Fruit fly (Drosophila melanogaster) whole organism, embryonic: ENCODE measurements around the gene CG33346.

Experiments
- Antp ChIP-seq: fragments of 200-800 bp; sonication (Bioruptor generic); optimal IDR thresholded peaks from 3 replicates; lab custom pipeline; 2016; ENCODE audit warnings: missing biosample characterization, missing genetic modification characterization
- Blimp-1 ChIP-seq: fragments of 200-800 bp; sonication (Bioruptor generic); optimal IDR thresholded peaks from 3 replicates; lab custom pipeline; 2018; ENCODE audit warnings: missing biosample characterization, missing genetic modification characterization, mild to moderate bottlenecking, moderate library complexity, missing genetic modification reagents
- C15 ChIP-seq: fragments of 200-800 bp; sonication (Bioruptor generic); IDR thresholded peaks from 3 replicates; pipeline ENCODE4 v1.3.6; 2022; ENCODE audit warnings: missing biosample characterization, missing genetic modification characterization
- CG11456 ChIP-seq: fragments of 200-800 bp; sonication (Bioruptor generic); IDR thresholded peaks from 3 replicates; pipeline ENCODE4 v1.3.6; 2022; ENCODE audit warnings: missing biosample characterization, missing genetic modification characterization
- CG11723 ChIP-seq: fragments of 200-800 bp; sonication (Bioruptor generic); optimal IDR thresholded peaks from 2 replicates; lab custom pipeline; 2017; ENCODE audit warnings: missing biosample characterization, mild to moderate bottlenecking, missing genetic modification characterization
- CG12391 ChIP-seq: fragments of 200-800 bp; sonication (Bioruptor generic); optimal IDR thresholded peaks from 3 replicates; lab custom pipeline; 2018; ENCODE audit warnings: missing biosample characterization, mild to moderate bottlenecking, missing genetic modification characterization, moderate library complexity
- CG15269 ChIP-seq: fragments of 200-800 bp; sonication (Bioruptor generic); optimal IDR thresholded peaks from 2 replicates; lab custom pipeline; 2018; ENCODE audit warnings: missing biosample characterization, mild to moderate bottlenecking, missing genetic modification characterization, moderate library complexity
- CG17361 ChIP-seq: fragments of 200-800 bp; sonication (Bioruptor generic); IDR thresholded peaks from 3 replicates; pipeline ENCODE4 v1.3.6; 2022; ENCODE audit warnings: missing biosample characterization, missing genetic modification characterization
- CG17802 ChIP-seq: fragments of 200-800 bp; sonication (Bioruptor generic); optimal IDR thresholded peaks from 2 replicates; lab custom pipeline; 2018; ENCODE audit warnings: missing biosample characterization, mild to moderate bottlenecking, missing genetic modification characterization, moderate library complexity
- CG2678 ChIP-seq: fragments of 200-800 bp; sonication (Bioruptor generic); optimal IDR thresholded peaks from 3 replicates; lab custom pipeline; 2019; ENCODE audit warnings: missing biosample characterization, mild to moderate bottlenecking, missing genetic modification characterization, moderate library complexity
- CG34376 ChIP-seq: fragments of 200-800 bp; sonication (Bioruptor generic); optimal IDR thresholded peaks from 2 replicates; lab custom pipeline; 2018; ENCODE audit warnings: missing biosample characterization, mild to moderate bottlenecking, missing genetic modification characterization
- CG4820 ChIP-seq: fragments of 200-800 bp; sonication (Bioruptor generic); optimal IDR thresholded peaks from 3 replicates; lab custom pipeline; 2016; ENCODE audit warnings: missing biosample characterization, missing genetic modification characterization
- CG6175 ChIP-seq: fragments of 200-800 bp; sonication (Bioruptor generic); IDR thresholded peaks from 3 replicates; pipeline ENCODE4 v1.3.6; 2022; ENCODE audit warnings: missing biosample characterization, missing genetic modification characterization
- CG6791 ChIP-seq: fragments of 200-800 bp; sonication (Bioruptor generic); IDR thresholded peaks from 3 replicates; pipeline ENCODE4 v1.3.6; 2022; ENCODE audit warnings: missing biosample characterization, missing genetic modification characterization; ENCODE audit not compliant: partially characterized antibody
- CG7928 ChIP-seq: fragments of 200-800 bp; sonication (Bioruptor generic); optimal IDR thresholded peaks from 2 replicates; lab custom pipeline; 2017; ENCODE audit warnings: missing biosample characterization, mild to moderate bottlenecking, missing genetic modification characterization
- CG8388 ChIP-seq: fragments of 200-800 bp; sonication (Bioruptor generic); optimal IDR thresholded peaks from 2 replicates; lab custom pipeline; 2019; ENCODE audit warnings: missing biosample characterization, mild to moderate bottlenecking, missing genetic modification characterization, moderate library complexity
- CG9215 ChIP-seq: fragments of 200-800 bp; sonication (Bioruptor generic); IDR thresholded peaks from 2 replicates; pipeline ENCODE4 v1.3.6; 2022; ENCODE audit warnings: missing biosample characterization, missing genetic modification characterization
- CTCF ChIP-seq: fragments of 200-800 bp; sonication (Bioruptor generic); optimal IDR thresholded peaks from 2 replicates; lab custom pipeline; 2017; ENCODE audit warnings: missing biosample characterization, mild to moderate bottlenecking, missing genetic modification characterization, moderate library complexity
- Chrac-16 ChIP-seq: fragments of 200-800 bp; sonication (Bioruptor generic); optimal IDR thresholded peaks from 3 replicates; lab custom pipeline; 2016; ENCODE audit warnings: missing biosample characterization, missing genetic modification characterization
- Gsc ChIP-seq: fragments of 200-800 bp; sonication (Bioruptor generic); IDR thresholded peaks from 2 replicates; pipeline ENCODE4 v1.3.6; 2022; ENCODE audit warnings: missing biosample characterization, missing genetic modification characterization
- MESR4 ChIP-seq: fragments of 200-800 bp; sonication (Bioruptor generic); optimal IDR thresholded peaks from 2 replicates; lab custom pipeline; 2018; ENCODE audit warnings: missing biosample characterization, mild to moderate bottlenecking, missing genetic modification characterization, moderate library complexity
- Oaz ChIP-seq: fragments of 200-800 bp; sonication (Bioruptor generic); IDR thresholded peaks from 2 replicates; pipeline ENCODE4 v1.3.6; 2022; ENCODE audit warnings: missing biosample characterization, missing genetic modification characterization
- Rfx ChIP-seq: fragments of 200-800 bp; sonication (Bioruptor generic); IDR thresholded peaks from 2 replicates; pipeline ENCODE4 v1.3.6; 2022; ENCODE audit warnings: missing biosample characterization, missing genetic modification characterization
- Scr ChIP-seq: fragments of 200-800 bp; sonication (Bioruptor generic); IDR thresholded peaks from 2 replicates; pipeline ENCODE4 v1.3.6; 2022; ENCODE audit warnings: missing biosample characterization, missing genetic modification characterization; ENCODE audit not compliant: partially characterized antibody
- Xrp1 ChIP-seq: fragments of 200-800 bp; sonication (Bioruptor generic); IDR thresholded peaks from 2 replicates; pipeline ENCODE4 v1.3.6; 2022; ENCODE audit warnings: missing biosample characterization, missing genetic modification characterization
- YL-1 ChIP-seq: fragments of 200-800 bp; sonication (Bioruptor generic); optimal IDR thresholded peaks from 3 replicates; lab custom pipeline; 2017; ENCODE audit warnings: missing biosample characterization, mild to moderate bottlenecking, missing genetic modification characterization
- abd-A ChIP-seq: fragments of 200-800 bp; sonication (Bioruptor generic); optimal IDR thresholded peaks from 3 replicates; lab custom pipeline; 2019; ENCODE audit warnings: missing biosample characterization, mild to moderate bottlenecking, missing genetic modification characterization, moderate library complexity
- ase ChIP-seq: fragments of 200-800 bp; sonication (Bioruptor generic); IDR thresholded peaks from 3 replicates; pipeline ENCODE4 v1.3.6; 2022; ENCODE audit warnings: missing biosample characterization, missing genetic modification characterization
- bcd ChIP-seq: fragments of 200-800 bp; sonication (Bioruptor generic); optimal IDR thresholded peaks from 2 replicates; lab custom pipeline; 2017; ENCODE audit warnings: missing biosample characterization, mild to moderate bottlenecking, missing genetic modification characterization
- br ChIP-seq: fragments of >200 bp; optimal IDR thresholded peaks from 2 replicates; lab custom pipeline; 2017
- dpn ChIP-seq, 2 experiments: fragments of 200-800 bp; sonication (Bioruptor generic); optimal IDR thresholded peaks; 3 replicates each; lab custom pipeline; 2016; ENCODE audit warnings: missing biosample characterization in 2 of 2, missing genetic modification characterization in 2 of 2
- ftz-f1 ChIP-seq: fragments of 200-800 bp; sonication (Bioruptor generic); optimal IDR thresholded peaks from 2 replicates; lab custom pipeline; 2016; ENCODE audit warnings: missing biosample characterization, missing genetic modification characterization
- gro ChIP-seq: fragments of 200-800 bp; sonication (Bioruptor generic); optimal IDR thresholded peaks from 2 replicates; lab custom pipeline; 2016; ENCODE audit warnings: missing biosample characterization, missing genetic modification characterization
- h ChIP-seq: fragments of >200 bp; optimal IDR thresholded peaks from 2 replicates; lab custom pipeline; 2017
- kah ChIP-seq: fragments of 200-800 bp; sonication (Bioruptor generic); optimal IDR thresholded peaks from 2 replicates; lab custom pipeline; 2018; ENCODE audit warnings: missing biosample characterization, mild to moderate bottlenecking, missing genetic modification characterization
- lov ChIP-seq, 2 experiments: fragments of 200-800 bp in 1 of 2; fragments of >200 bp in 1 of 2; sonication (Bioruptor generic) in 1 of 2; IDR thresholded peaks in 1 of 2; optimal IDR thresholded peaks in 1 of 2; 2 replicates in 1 of 2; 3 replicates in 1 of 2; pipeline versions ENCODE4 v1.3.6 to Lab custom; 2017 to 2022; ENCODE audit warnings: missing biosample characterization in 1 of 2, missing genetic modification characterization in 1 of 2
- mld ChIP-seq: fragments of 200-800 bp; sonication (Bioruptor generic); IDR thresholded peaks from 3 replicates; pipeline ENCODE4 v1.3.6; 2022; ENCODE audit warnings: missing biosample characterization, missing genetic modification characterization; ENCODE audit not compliant: partially characterized antibody
- nmo ChIP-seq: fragments of 200-800 bp; sonication (Bioruptor generic); optimal IDR thresholded peaks from 2 replicates; lab custom pipeline; 2018; ENCODE audit warnings: missing biosample characterization, mild to moderate bottlenecking, missing genetic modification characterization, moderate library complexity
- onecut ChIP-seq: fragments of 200-800 bp; sonication (Bioruptor generic); IDR thresholded peaks from 2 replicates; pipeline ENCODE4 v1.3.6; 2022; ENCODE audit warnings: missing biosample characterization, missing genetic modification characterization
- pb ChIP-seq: fragments of 200-800 bp; sonication (Bioruptor generic); optimal IDR thresholded peaks from 3 replicates; lab custom pipeline; 2016; ENCODE audit warnings: missing biosample characterization, missing genetic modification characterization
- pho ChIP-seq: fragments of 200-800 bp; sonication (Bioruptor generic); optimal IDR thresholded peaks from 2 replicates; lab custom pipeline; 2016; ENCODE audit warnings: missing biosample characterization, missing genetic modification characterization
- phol ChIP-seq: fragments of 200-800 bp; sonication (Bioruptor generic); optimal IDR thresholded peaks from 3 replicates; lab custom pipeline; 2018; ENCODE audit warnings: missing biosample characterization, mild to moderate bottlenecking, missing genetic modification characterization, moderate library complexity
- pnt ChIP-seq: fragments of 200-800 bp; sonication (Bioruptor generic); optimal IDR thresholded peaks from 3 replicates; lab custom pipeline; 2016; ENCODE audit warnings: missing biosample characterization, missing genetic modification characterization
- pzg ChIP-seq: fragments of 200-800 bp; sonication (Bioruptor generic); optimal IDR thresholded peaks from 3 replicates; lab custom pipeline; 2018; ENCODE audit warnings: missing biosample characterization, mild to moderate bottlenecking, missing genetic modification characterization, moderate library complexity
- repo ChIP-seq: fragments of 200-800 bp; sonication (Bioruptor generic); optimal IDR thresholded peaks from 2 replicates; lab custom pipeline; 2016; ENCODE audit warnings: missing biosample characterization, missing genetic modification characterization
- ro ChIP-seq: fragments of 200-800 bp; sonication (Bioruptor generic); IDR thresholded peaks from 2 replicates; pipeline ENCODE4 v1.3.6; 2022; ENCODE audit warnings: missing biosample characterization, missing genetic modification characterization
- sima ChIP-seq: fragments of 200-800 bp; sonication (Bioruptor generic); optimal IDR thresholded peaks from 2 replicates; lab custom pipeline; 2016; ENCODE audit warnings: missing biosample characterization, missing genetic modification characterization
- slbo ChIP-seq: fragments of 200-800 bp; sonication (Bioruptor generic); IDR thresholded peaks from 2 replicates; pipeline ENCODE4 v1.3.6; 2022; ENCODE audit warnings: missing biosample characterization, missing genetic modification characterization
- ssp ChIP-seq: fragments of 200-800 bp; sonication (Bioruptor generic); IDR thresholded peaks from 2 replicates; pipeline ENCODE4 v1.3.6; 2022; ENCODE audit warnings: missing biosample characterization, missing genetic modification characterization
- tup ChIP-seq: fragments of 200-800 bp; sonication (Bioruptor generic); optimal IDR thresholded peaks from 2 replicates; lab custom pipeline; 2016; ENCODE audit warnings: missing biosample characterization, mild to moderate bottlenecking, missing genetic modification characterization, moderate library complexity
- vvl ChIP-seq: fragments of 200-800 bp; sonication (Bioruptor generic); IDR thresholded peaks from 2 replicates; pipeline ENCODE4 v1.3.6; 2022; ENCODE audit warnings: missing biosample characterization, missing genetic modification characterization
- zfh2 ChIP-seq: fragments of 200-800 bp; sonication (Bioruptor generic); optimal IDR thresholded peaks from 2 replicates; lab custom pipeline; 2016; ENCODE audit warnings: missing biosample characterization, missing genetic modification characterization

CG33346 gene

dm6 chr3R:28677527-28678134, 8.6 kb downstream of the CG33346 start (continued):
- TF ChIP-seq ro: no peak
- peak; percentile 32; the same call in 1 of the 2 replicates for TF ChIP-seq Rfx
- no peak for TF ChIP-seq pzg (GFP tag; lab: Kevin White, UChicago)
- TF ChIP-seq abd-A (tag; lab: Kevin White, UChicago): peak; percentile 85
- no peak for TF ChIP-seq CG8388
- TF ChIP-seq CG17802 (tag; lab: Kevin White, UChicago): no peak
- no peak for TF ChIP-seq ase (GFP tag; lab: Robert Waterston, UW)
- TF ChIP-seq vvl (GFP tag; lab: Robert Waterston, UW): peak; percentile 18; the same call in 1 of the 2 replicates
- TF ChIP-seq br (lab: Kevin White, UChicago): no peak
- TF ChIP-seq gro (GFP tag; lab: Kevin White, UChicago): no peak
- no peak for TF ChIP-seq CG12391 (tag; lab: Kevin White, UChicago)
- no peak for TF ChIP-seq C15 (GFP tag; lab: Robert Waterston, UW)
- TF ChIP-seq Xrp1: 0 out of 2 replicates have a peak, but pooled peaks have one; percentile 9
- no peak for TF ChIP-seq lov (optimal IDR thresholded peaks at IDR 0.05; lab: Kevin White, UChicago)
- TF ChIP-seq lov (GFP tag; IDR thresholded peaks at IDR 0.05; lab: Robert Waterston, UW): no peak
- no peak for TF ChIP-seq bcd
- TF ChIP-seq CG4820: no peak
- no peak for TF ChIP-seq pnt (GFP tag; lab: Kevin White, UChicago)
- TF ChIP-seq Oaz: no peak
- TF ChIP-seq CG2678 (tag; lab: Kevin White, UChicago): peak; percentile 33
- TF ChIP-seq dpn (GFP tag; optimal IDR thresholded peaks at IDR 0.05; lab: Kevin White, UChicago): no peak
- TF ChIP-seq sima (GFP tag; lab: Kevin White, UChicago): no peak
- TF ChIP-seq mld: no peak
- TF ChIP-seq zfh2 (GFP tag; lab: Kevin White, UChicago): no peak
- no peak for TF ChIP-seq CG9215 (GFP tag; lab: Robert Waterston, UW)
- no peak for TF ChIP-seq nmo
- TF ChIP-seq Gsc (GFP tag; lab: Robert Waterston, UW): no peak
- TF ChIP-seq MESR4 (GFP tag; lab: Kevin White, UChicago): no peak
- TF ChIP-seq CG7928 (GFP tag; lab: Kevin White, UChicago): no peak
- TF ChIP-seq pho: no peak
- TF ChIP-seq YL-1 (GFP tag; lab: Kevin White, UChicago): no peak
- no peak for TF ChIP-seq CG17361 (GFP tag; lab: Robert Waterston, UW)
- no peak for TF ChIP-seq CG6175 (GFP tag; lab: Robert Waterston, UW)
- no peak for TF ChIP-seq Scr
- no peak for TF ChIP-seq repo (GFP tag; lab: Kevin White, UChicago)
- no peak for TF ChIP-seq phol (tag; lab: Kevin White, UChicago)
- peak; percentile 69 for TF ChIP-seq CTCF (GFP tag; lab: Kevin White, UChicago)
- peak; percentile 40 for TF ChIP-seq CG15269 (tag; lab: Kevin White, UChicago)
- no peak for TF ChIP-seq ssp (GFP tag; lab: Robert Waterston, UW)
- TF ChIP-seq CG11723 (GFP tag; lab: Kevin White, UChicago): no peak
- TF ChIP-seq ftz-f1 (GFP tag; lab: Kevin White, UChicago): no peak
- no peak for TF ChIP-seq slbo (GFP tag; lab: Robert Waterston, UW)
- TF ChIP-seq Chrac-16 (GFP tag; lab: Kevin White, UChicago): no peak
- TF ChIP-seq CG6791 (GFP tag; lab: Robert Waterston, UW): no peak
- TF ChIP-seq tup: no peak
- no peak for TF ChIP-seq Antp (GFP tag; lab: Kevin White, UChicago)
- TF ChIP-seq pb: no peak
- peak; percentile 19 for TF ChIP-seq CG34376
- no peak for TF ChIP-seq h (lab: Kevin White, UChicago)
- no peak for TF ChIP-seq CG11456 (GFP tag; lab: Robert Waterston, UW)
- no peak for TF ChIP-seq onecut (GFP tag; lab: Robert Waterston, UW)
- TF ChIP-seq kah (GFP tag; lab: Kevin White, UChicago): no peak
- no peak for TF ChIP-seq Blimp-1 (GFP tag; lab: Kevin White, UChicago)
